Worm (Caenorhabditis elegans) whole organism, late embryonic: ENCODE results near the gene urm-1.

Experiments
- F13H6.1 ChIP-seq: sonication (generic microtip); optimal IDR thresholded peaks from 2 replicates; lab custom pipeline; 2016; ENCODE audit warnings: missing genetic modification characterization, missing compliant biosample characterization
- T23F11.4 ChIP-seq: fragments of 200-800 bp; sonication (Bioruptor generic); optimal IDR thresholded peaks from 2 replicates; lab custom pipeline; 2018; ENCODE audit warnings: mild to moderate bottlenecking, missing genetic modification characterization, missing compliant biosample characterization
- ahr-1 ChIP-seq: sonication (generic microtip); optimal IDR thresholded peaks from 2 replicates; lab custom pipeline; 2016; ENCODE audit warnings: missing genetic modification characterization, missing compliant biosample characterization
- ceh-30 ChIP-seq: fragments of 150-350 bp; optimal IDR thresholded peaks from 2 replicates; lab custom pipeline; 2014; ENCODE audit warnings: missing biosample characterization, missing genetic modification characterization
- ceh-34 ChIP-seq: sonication (generic microtip); optimal IDR thresholded peaks from 2 replicates; lab custom pipeline; 2016; ENCODE audit warnings: mild to moderate bottlenecking, missing genetic modification characterization, missing compliant biosample characterization
- ceh-48 ChIP-seq: sonication (generic microtip); optimal IDR thresholded peaks from 2 replicates; lab custom pipeline; 2016; ENCODE audit warnings: missing genetic modification characterization, inconsistent platforms, missing compliant biosample characterization
- che-1 ChIP-seq: sonication (generic microtip); optimal IDR thresholded peaks from 2 replicates; lab custom pipeline; 2016; ENCODE audit warnings: mild to moderate bottlenecking, missing genetic modification characterization, missing compliant biosample characterization
- dve-1 ChIP-seq: sonication (generic microtip); optimal IDR thresholded peaks from 2 replicates; lab custom pipeline; 2017; ENCODE audit warnings: antibody characterized with exemption, mild to moderate bottlenecking, missing genetic modification characterization, missing compliant biosample characterization
- elt-2 ChIP-seq: sonication (generic microtip); optimal IDR thresholded peaks from 2 replicates; lab custom pipeline; 2016; ENCODE audit warnings: missing genetic modification reagents, missing genetic modification characterization, missing compliant biosample characterization
- eyg-1 ChIP-seq: sonication (generic microtip); optimal IDR thresholded peaks from 2 replicates; lab custom pipeline; 2016; ENCODE audit warnings: missing genotype, missing genetic modification characterization, missing compliant biosample characterization
- fkh-10 ChIP-seq: fragments of 150-350 bp; optimal IDR thresholded peaks from 2 replicates; lab custom pipeline; 2014; ENCODE audit warnings: missing biosample characterization, missing genetic modification reagents, missing genetic modification characterization
- hlh-30 ChIP-seq: sonication (generic microtip); optimal IDR thresholded peaks from 2 replicates; lab custom pipeline; 2017; ENCODE audit warnings: antibody characterized with exemption, missing genetic modification characterization, missing compliant biosample characterization; ENCODE audit not compliant: insufficient read depth
- hlh-6 ChIP-seq: sonication (generic microtip); optimal IDR thresholded peaks from 2 replicates; lab custom pipeline; 2016; ENCODE audit warnings: missing genotype, missing genetic modification characterization, missing compliant biosample characterization
- hlh-8 ChIP-seq: sonication (generic microtip); optimal IDR thresholded peaks from 2 replicates; lab custom pipeline; 2016; ENCODE audit warnings: missing genotype, missing genetic modification characterization, missing compliant biosample characterization
- mec-3 ChIP-seq: sonication (generic microtip); optimal IDR thresholded peaks from 2 replicates; lab custom pipeline; 2016; ENCODE audit warnings: borderline replicate concordance, missing genetic modification characterization, missing compliant biosample characterization
- nfya-1 ChIP-seq: sonication (generic microtip); optimal IDR thresholded peaks from 2 replicates; lab custom pipeline; 2017; ENCODE audit warnings: missing genetic modification characterization, mild to moderate bottlenecking, missing compliant biosample characterization, antibody characterized with exemption, moderate library complexity
- nhr-11 ChIP-seq: fragments of 150-350 bp; optimal IDR thresholded peaks from 2 replicates; lab custom pipeline; 2014; ENCODE audit warnings: missing biosample characterization, missing genetic modification characterization
- npax-4 ChIP-seq: sonication (generic microtip); optimal IDR thresholded peaks from 2 replicates; lab custom pipeline; 2016; ENCODE audit warnings: missing genetic modification characterization, missing compliant biosample characterization
- pat-9 ChIP-seq: fragments of 200-800 bp; sonication (Bioruptor generic); optimal IDR thresholded peaks from 2 replicates; lab custom pipeline; 2018; ENCODE audit warnings: mild to moderate bottlenecking, missing genetic modification characterization, moderate library complexity, missing compliant biosample characterization
- pax-1 ChIP-seq: fragments of 150-350 bp; optimal IDR thresholded peaks from 2 replicates; lab custom pipeline; 2014; ENCODE audit warnings: missing biosample characterization, missing genetic modification characterization
- pros-1 ChIP-seq: fragments of 150-350 bp; optimal IDR thresholded peaks from 2 replicates; lab custom pipeline; 2014; ENCODE audit warnings: missing biosample characterization, missing genetic modification reagents, missing genetic modification characterization
- ref-2 ChIP-seq: sonication (generic microtip); optimal IDR thresholded peaks from 2 replicates; lab custom pipeline; 2016; ENCODE audit warnings: missing genetic modification characterization, missing compliant biosample characterization
- rnt-1 ChIP-seq: sonication (generic microtip); optimal IDR thresholded peaks from 2 replicates; lab custom pipeline; 2016; ENCODE audit warnings: missing genetic modification characterization, missing compliant biosample characterization
- tbx-2 ChIP-seq: sonication (generic microtip); optimal IDR thresholded peaks from 2 replicates; lab custom pipeline; 2016; ENCODE audit warnings: missing genetic modification characterization, missing compliant biosample characterization
- tbx-7 ChIP-seq: sonication (generic microtip); optimal IDR thresholded peaks from 2 replicates; lab custom pipeline; 2016; ENCODE audit warnings: missing genotype, missing genetic modification characterization, missing compliant biosample characterization
- unc-3 ChIP-seq, 2 experiments: fragments of 200-800 bp in 1 of 2; sonication (Bioruptor generic) in 1 of 2; sonication (generic microtip) in 1 of 2; conservative IDR thresholded peaks in 1 of 2; optimal IDR thresholded peaks in 1 of 2; 2 replicates each; pipeline versions ENCODE4 v1.3.6 to Lab custom; 2016 to 2022; ENCODE audit warnings: missing compliant biosample characterization in 2 of 2, missing genetic modification characterization in 2 of 2, missing genetic modification reagents in 1 of 2
- unc-42 ChIP-seq: sonication (generic microtip); optimal IDR thresholded peaks from 2 replicates; lab custom pipeline; 2016; ENCODE audit warnings: missing genotype, missing genetic modification characterization, missing compliant biosample characterization
- unc-55 ChIP-seq: sonication (generic microtip); optimal IDR thresholded peaks from 2 replicates; lab custom pipeline; 2017; ENCODE audit warnings: missing biosample characterization, missing genetic modification reagents, missing genetic modification characterization

urm-1 gene

DNA sequence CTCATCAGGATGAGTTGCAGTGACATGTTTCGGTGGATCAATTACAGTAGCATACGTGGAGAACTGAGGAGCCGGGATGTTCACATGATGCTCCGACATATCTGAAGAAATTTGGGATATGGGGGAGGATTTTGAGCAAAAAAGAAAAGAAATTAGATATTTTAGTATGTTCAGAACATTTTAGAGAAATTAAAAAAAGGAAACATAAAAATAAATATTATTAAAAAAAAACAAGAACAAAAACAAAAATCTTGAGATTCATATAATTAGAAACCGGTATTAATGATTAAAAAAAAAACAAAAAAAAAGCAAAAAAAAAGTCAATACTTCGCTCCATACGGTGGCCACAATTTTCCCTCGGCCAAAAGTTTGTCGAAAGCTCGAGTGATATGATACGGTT is 1.5 kb upstream of the urm-1 start, which contains the start of gene rab-33:
TSS of gene rab-33 (minus strand) at position 101 of the 400 bp plus-strand sequence.
- no peak for TF ChIP-seq ref-2 (tag; lab: Kevin White, UChicago)
- TF ChIP-seq eyg-1 (tag; lab: Kevin White, UChicago), result no peak
- no peak for TF ChIP-seq unc-3 (GFP tag; conservative IDR thresholded peaks at IDR 0.05; lab: Robert Waterston, UW)
- no peak for TF ChIP-seq unc-3 (tag; optimal IDR thresholded peaks at IDR 0.05; lab: Kevin White, UChicago)
- no peak for TF ChIP-seq pros-1
- no peak for TF ChIP-seq tbx-7 (tag; lab: Kevin White, UChicago)
- no peak for TF ChIP-seq mec-3 (tag; lab: Kevin White, UChicago)
- no peak for TF ChIP-seq che-1 (tag; lab: Kevin White, UChicago)
- TF ChIP-seq, all 69 proteins: peak for 0

DNA sequence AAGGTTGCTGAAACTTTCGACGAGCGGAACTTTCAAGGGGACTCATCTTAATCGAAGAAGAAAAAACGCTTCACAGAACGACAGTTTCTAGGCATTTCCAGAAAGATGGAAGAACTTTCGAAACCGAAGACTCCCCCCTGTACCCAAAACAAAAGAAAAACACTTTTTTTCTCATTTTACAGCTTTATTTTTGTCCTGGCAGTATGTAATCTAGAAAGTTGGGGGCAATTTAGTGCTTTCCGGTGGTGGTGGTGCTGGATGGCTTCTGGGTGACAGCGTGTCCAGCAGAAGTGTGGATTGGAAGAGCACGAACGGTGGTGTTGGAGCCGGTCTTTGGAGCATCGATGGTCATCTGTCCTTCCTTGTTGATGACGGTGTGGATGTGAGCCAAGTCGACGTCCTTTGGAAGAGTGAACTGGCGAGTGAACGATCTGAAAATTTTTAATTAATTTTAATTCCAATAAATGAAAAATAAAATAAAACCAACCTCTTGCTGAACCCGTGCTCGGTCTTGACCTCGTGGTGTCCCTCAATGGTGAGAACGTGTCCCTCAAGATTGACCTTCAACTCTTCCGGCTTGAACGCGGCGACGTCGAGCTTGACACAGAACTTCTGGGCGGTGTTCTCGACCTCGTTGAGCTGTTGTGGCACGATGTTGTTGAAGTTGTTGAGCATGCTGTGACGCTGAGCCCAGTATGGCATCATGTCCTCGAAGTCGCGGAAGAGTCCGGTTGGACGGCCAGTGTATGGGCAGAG is 841 bp downstream of the urm-1 start:
- TF ChIP-seq tbx-2 (tag; lab: Kevin White, UChicago), result no peak
- no peak for TF ChIP-seq ceh-30 (tag; lab: Kevin White, UChicago)
- no peak for TF ChIP-seq che-1 (tag; lab: Kevin White, UChicago)
- no peak for TF ChIP-seq elt-2
- no peak for TF ChIP-seq F13H6.1 (tag; lab: Kevin White, UChicago)
- TF ChIP-seq tbx-7 (tag; lab: Kevin White, UChicago), result no peak
- TF ChIP-seq ceh-34 (tag; lab: Kevin White, UChicago), result no peak
- no peak for TF ChIP-seq hlh-30

DNA sequence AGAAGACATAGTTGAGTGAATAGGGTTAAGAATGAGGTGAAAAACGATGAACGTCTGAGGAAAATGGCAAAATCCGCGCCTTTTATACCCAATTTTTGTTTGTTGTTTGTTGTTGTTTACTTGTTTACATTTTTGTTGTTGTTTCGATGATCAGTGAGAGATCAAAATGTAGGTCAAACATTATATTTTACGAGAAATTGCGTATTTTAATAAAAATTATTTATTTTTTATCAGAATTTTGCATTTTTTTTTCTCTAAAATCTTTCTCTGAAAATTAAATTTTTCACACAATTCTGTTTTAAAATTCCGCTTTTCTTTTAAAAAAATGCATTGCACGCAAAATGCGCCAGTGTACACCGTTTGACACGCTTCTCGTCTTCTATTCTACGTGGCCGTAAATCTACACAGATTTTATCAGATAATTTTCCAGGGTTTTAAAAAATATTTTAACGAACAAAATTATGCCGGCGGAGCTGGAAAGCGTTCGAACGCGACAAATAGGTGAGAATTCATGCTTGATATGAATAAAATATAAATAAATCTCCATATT is 1.5 kb downstream of the urm-1 start, which contains the start of the genes sip-1 and sly-1:
TSS of gene sip-1 (minus strand) at position 103 of the 550 bp plus-strand sequence.
TSS of gene sly-1 (plus strand) at position 360 of the 550 bp plus-strand sequence.
- TF ChIP-seq pax-1 (tag; lab: Kevin White, UChicago) (peak; percentile 11), unc-55 (GFP tag; lab: Kevin White, UChicago) (peak; percentile 53), eyg-1 (tag; lab: Kevin White, UChicago) (no peak), ceh-34 (tag; lab: Kevin White, UChicago) (no peak), ceh-48 (tag; lab: Kevin White, UChicago) (no peak), nhr-11 (tag; lab: Kevin White, UChicago) (no peak), nfya-1 (tag; lab: Kevin White, UChicago) (peak; percentile 65)

DNA sequence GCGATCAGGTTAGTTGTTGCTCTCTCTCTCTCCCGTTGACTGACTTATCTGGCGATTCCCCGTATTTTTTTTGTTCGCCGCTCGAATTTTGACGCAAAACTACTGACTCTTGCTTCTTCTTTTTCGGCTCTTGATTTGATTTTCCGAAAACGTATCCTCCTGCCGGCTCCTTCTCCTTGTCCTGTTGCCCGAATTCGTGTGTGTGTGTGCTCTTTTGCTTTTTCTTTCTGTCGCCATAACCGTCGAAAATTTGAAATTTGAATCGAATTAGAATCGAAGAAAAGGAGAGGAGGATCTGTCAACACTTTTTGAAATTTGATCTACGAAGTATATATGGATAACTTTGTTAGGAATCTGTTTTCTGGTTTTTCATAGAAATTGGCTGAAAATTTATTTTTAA is 7.3 kb downstream of the urm-1 start:
- TF ChIP-seq unc-42 (tag; lab: Kevin White, UChicago), result peak; percentile 75
- no peak for TF ChIP-seq tbx-2 (tag; lab: Kevin White, UChicago)
- TF ChIP-seq, all 69 proteins: peak for 1

DNA sequence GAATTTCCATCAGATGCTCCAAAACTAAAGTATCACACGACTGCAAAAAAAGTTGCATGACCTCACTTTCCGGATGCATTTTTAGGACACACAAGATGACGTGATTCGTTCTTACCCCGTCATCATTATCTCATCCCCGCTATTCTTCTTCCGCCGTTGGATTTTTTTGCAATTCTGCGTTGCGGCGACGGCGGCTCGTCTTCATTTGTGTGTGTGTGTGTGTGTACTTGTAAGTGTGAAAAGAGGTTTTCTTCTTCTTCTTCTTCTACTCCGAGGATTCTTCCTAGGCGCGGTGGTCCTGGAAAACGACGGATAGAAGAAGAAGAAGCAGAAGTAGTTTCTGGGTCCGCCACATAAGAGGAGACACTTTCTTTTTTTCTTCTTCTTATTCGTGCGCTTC is 10.5 kb downstream of the urm-1 start:
- no peak for TF ChIP-seq hlh-6 (tag; lab: Kevin White, UChicago)
- TF ChIP-seq rnt-1 (tag; lab: Kevin White, UChicago), result no peak
- TF ChIP-seq hlh-8 (tag; lab: Kevin White, UChicago), result no peak
- TF ChIP-seq nhr-11 (tag; lab: Kevin White, UChicago), result no peak
- TF ChIP-seq tbx-7 (tag; lab: Kevin White, UChicago), result no peak
- TF ChIP-seq dve-1, result no peak
- TF ChIP-seq fkh-10 (GFP tag; lab: Kevin White, UChicago), result no peak
- no peak for TF ChIP-seq nfya-1 (tag; lab: Kevin White, UChicago)
- no peak for TF ChIP-seq T23F11.4 (GFP tag; lab: Kevin White, UChicago)
- TF ChIP-seq pros-1, result no peak
- no peak for TF ChIP-seq pat-9 (tag; lab: Kevin White, UChicago)
- TF ChIP-seq unc-55 (GFP tag; lab: Kevin White, UChicago), result no peak

DNA sequence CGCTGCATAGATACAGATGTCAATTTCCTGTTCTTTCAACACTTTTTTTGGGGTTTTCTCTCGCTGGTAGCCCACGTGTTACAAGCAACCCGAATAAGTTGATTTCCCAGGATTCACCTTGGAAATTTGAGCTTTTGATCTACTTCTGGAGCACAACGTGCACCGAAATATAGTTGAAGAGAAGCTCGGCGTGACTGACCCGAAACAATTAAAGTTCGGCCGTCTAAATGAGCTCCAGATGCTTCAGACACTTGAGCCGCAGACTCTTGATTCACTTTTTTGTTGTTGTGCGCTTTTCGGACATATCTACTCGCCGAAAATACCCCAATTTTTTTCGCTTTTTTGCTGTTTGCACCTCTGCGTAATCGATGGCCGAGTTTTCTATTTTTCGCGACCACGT is 13.6 kb downstream of the urm-1 start:
- no peak for TF ChIP-seq ceh-48 (tag; lab: Kevin White, UChicago)
- no peak for TF ChIP-seq npax-4 (tag; lab: Kevin White, UChicago)
- TF ChIP-seq ahr-1 (tag; lab: Kevin White, UChicago), result no peak
